Worm (Caenorhabditis elegans) whole organism, L4/young adult: ENCODE data around the gene alh-4.

ENCODE experiments used
- W03F9.2 ChIP-seq: fragments of 150-350 bp; optimal IDR thresholded peaks from 2 replicates; lab custom pipeline; 2014; ENCODE audit warnings: missing biosample characterization, missing genetic modification characterization
- dao-5 ChIP-seq: sonication (generic microtip); optimal IDR thresholded peaks from 2 replicates; lab custom pipeline; 2016; ENCODE audit warnings: missing genotype, missing genetic modification characterization, moderate library complexity, missing compliant biosample characterization

DNA sequence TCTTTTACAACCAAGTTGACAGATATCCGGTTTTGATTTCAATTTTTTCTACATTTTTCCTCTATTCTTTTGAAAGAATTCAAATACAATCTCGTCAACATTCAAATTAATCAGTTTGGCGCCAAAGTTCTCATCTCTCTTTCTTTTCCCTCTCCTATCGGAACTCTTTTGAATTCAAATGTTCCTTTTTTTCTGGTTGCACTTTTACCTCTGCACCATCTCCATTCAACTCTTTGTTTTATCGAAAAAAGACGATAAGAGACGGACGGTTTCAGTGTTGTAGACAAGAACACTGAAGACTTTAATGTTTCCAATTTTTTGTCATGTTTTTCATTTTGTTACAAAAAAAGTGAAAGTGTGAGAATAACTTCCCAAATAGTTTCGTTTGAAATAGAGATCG is 46.3 kb upstream of the alh-4 start:
- TF ChIP-seq dao-5 (tag; lab: Kevin White, UChicago) (no peak), W03F9.2 (no peak)
